Fruit fly (Drosophila melanogaster): ENCODE results near the gene sev.

DNA sequence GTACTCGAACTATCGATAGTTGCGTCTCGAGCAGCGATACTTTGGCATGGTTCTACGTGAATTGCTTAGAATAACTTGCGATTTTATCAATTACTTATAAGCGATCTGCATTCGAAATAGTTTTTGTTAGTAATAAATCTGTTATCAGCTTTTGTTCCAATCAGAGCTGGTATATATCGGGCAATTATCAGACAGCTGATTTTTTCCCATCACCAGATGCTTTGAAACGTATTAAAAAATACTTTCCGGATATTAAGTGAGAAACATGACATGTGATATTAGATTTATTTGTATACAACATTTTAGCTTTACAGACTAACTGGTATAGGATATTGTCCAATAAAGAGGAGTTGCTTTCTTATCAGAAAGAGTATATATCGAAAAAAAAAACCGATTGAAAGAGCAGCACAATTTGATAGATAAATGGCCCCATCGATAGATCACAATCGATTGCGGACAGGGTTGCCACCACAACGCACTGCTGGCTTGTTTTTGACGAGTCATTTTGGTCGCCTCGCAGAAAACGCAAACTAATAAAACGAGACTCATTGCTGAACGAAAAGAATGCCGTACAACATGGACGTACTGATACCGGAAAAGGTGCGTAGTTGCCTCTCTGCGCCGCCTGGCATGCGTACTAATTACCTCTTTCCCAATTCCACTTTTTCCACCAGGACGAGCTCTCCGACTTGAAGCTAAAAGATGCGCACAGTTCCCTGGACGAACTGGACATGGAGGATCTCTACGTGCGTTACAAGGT lies 38.8 kb upstream of the sev start, which contains the start of gene Rpt3:
- no peak for TF ChIP-seq CG14655 (GFP tag; optimal IDR thresholded peaks at IDR 0.05)
- no peak for TF ChIP-seq CG10348 (GFP tag; IDR thresholded peaks at IDR 0.05)
